Worm (Caenorhabditis elegans): ENCODE measurements around the gene dnj-9.

DNA sequence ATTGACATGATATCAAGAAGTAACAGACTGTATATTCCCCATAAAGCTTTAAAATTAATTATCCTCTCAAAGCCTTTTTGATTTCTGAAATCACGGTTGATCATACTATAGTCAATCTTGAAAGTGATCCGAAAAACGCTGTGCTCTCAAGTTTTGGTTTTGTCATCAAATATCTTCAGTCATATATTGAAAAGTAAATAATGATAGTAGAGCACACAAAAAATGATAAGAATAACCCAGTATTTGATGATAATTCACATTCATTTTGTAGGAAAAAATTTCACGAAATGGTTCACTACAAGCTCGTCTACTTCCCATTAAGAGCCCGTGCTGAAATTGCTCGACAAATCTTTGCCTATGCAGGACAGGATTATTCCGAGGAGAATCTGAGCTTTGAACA is 27.8 kb downstream of the dnj-9 start, which contains the start of gene gst-6:
- no peak for TF ChIP-seq sox-4 (tag; optimal IDR thresholded peaks at IDR 0.05)
- TF ChIP-seq lin-35 (GFP tag; optimal IDR thresholded peaks at IDR 0.05), result no peak
- TF ChIP-seq nhr-77 (tag; optimal IDR thresholded peaks at IDR 0.05), result no peak
- TF ChIP-seq nhr-237 (tag; optimal IDR thresholded peaks at IDR 0.05), result no peak
- no peak for TF ChIP-seq fkh-10 (GFP tag; optimal IDR thresholded peaks at IDR 0.05)
- no peak for TF ChIP-seq grh-1 (GFP tag; IDR thresholded peaks at IDR 0.05)
- no peak for TF ChIP-seq C34B4.2 (tag; optimal IDR thresholded peaks at IDR 0.05)
- TF ChIP-seq ztf-11 (tag; optimal IDR thresholded peaks at IDR 0.05), result no peak

Data from whole organism, L1 larva.